Worm (Caenorhabditis elegans): ENCODE data around the gene W09C2.9.
A peak's percentile ranks its signal among the peaks of the same experiment; 100 is the strongest.

Gene W09C2.9

ce11 chrIV:9641925-9642324 is 18.8 kb upstream of the W09C2.9 start, which contains the start of gene del-2:
Gene del-2, minus strand, starts transcription at chrIV:9642025.
- TF ChIP-seq dsc-1 (tag; optimal IDR thresholded peaks at IDR 0.05), result peak; percentile 17
- no peak for TF ChIP-seq snpc-4 (tag; optimal IDR thresholded peaks at IDR 0.05)
- peak; percentile 67 for TF ChIP-seq fkh-8 (tag; optimal IDR thresholded peaks at IDR 0.05)
- TF ChIP-seq nhr-47 (tag; optimal IDR thresholded peaks at IDR 0.05), result peak; percentile 6
- no peak for TF ChIP-seq pag-3 (tag; optimal IDR thresholded peaks at IDR 0.05; ENCODE audit: borderline replicate concordance, insufficient read depth)
- no peak for TF ChIP-seq nhr-71 (tag; optimal IDR thresholded peaks at IDR 0.05)

DNA sequence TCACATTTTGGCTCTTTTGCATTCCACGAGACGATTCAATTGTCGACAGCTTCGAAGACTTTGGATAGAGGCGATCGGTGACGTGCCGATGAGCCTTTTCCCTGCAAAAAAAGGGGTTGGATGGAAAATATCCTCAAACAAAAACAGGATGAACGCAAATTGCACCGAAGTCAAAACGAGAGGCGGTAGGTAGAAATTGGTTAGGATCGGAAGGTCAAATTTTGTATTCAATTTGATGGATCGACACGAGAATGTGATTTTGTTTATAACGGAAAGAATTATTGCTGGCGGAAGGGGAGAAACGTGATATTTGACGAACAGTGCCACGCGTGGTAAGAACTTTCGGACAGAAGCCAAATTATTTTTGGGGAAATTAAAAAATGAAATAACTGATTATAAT is 11.7 kb upstream of the W09C2.9 start, which contains the start of gene mca-1:
Gene mca-1 (minus strand): TSS at position 101 of the 400 bp plus-strand sequence.
- TF ChIP-seq ceh-63 (GFP tag; optimal IDR thresholded peaks at IDR 0.05) (no peak), ceh-8 (GFP tag; optimal IDR thresholded peaks at IDR 0.05) (no peak), zip-4 (GFP tag; optimal IDR thresholded peaks at IDR 0.05) (no peak), fkh-8 (tag; optimal IDR thresholded peaks at IDR 0.05) (no peak), nhr-90 (tag; optimal IDR thresholded peaks at IDR 0.05; ENCODE audit: poor library complexity) (no peak), aly-2 (tag; optimal IDR thresholded peaks at IDR 0.05) (no peak), nhr-71 (tag; optimal IDR thresholded peaks at IDR 0.05) (no peak), nhr-12 (tag; optimal IDR thresholded peaks at IDR 0.05) (no peak), lin-13 (GFP tag; optimal IDR thresholded peaks at IDR 0.05) (no peak)

- TF ChIP-seq nhr-85 (tag) (peak; percentile 73), nhr-90 (tag; optimal IDR thresholded peaks at IDR 0.05; ENCODE audit: poor library complexity) (no peak), unc-86 (tag; optimal IDR thresholded peaks at IDR 0.05) (no peak), ceh-8 (GFP tag; optimal IDR thresholded peaks at IDR 0.05) (no peak), nhr-20 (tag; optimal IDR thresholded peaks at IDR 0.05) (no peak), mep-1 (tag; optimal IDR thresholded peaks at IDR 0.05) (no peak), nhr-28 (tag; optimal IDR thresholded peaks at IDR 0.05) (no peak), vab-15 (tag; optimal IDR thresholded peaks at IDR 0.05) (no peak), hpl-2 (GFP tag; optimal IDR thresholded peaks at IDR 0.05) (no peak), blmp-1 (tag; optimal IDR thresholded peaks at IDR 0.05) (peak; percentile 62)
These were observed 10.7 kb upstream of the W09C2.9 start for ce11 chrIV:9633889-9634288.

ce11 chrIV:9632966-9633494 is 9.9 kb upstream of the W09C2.9 start:
- TF ChIP-seq mdl-1 (tag; optimal IDR thresholded peaks at IDR 0.05) (peak in 1 of 2 experiments; percentile 17), nhr-85 (tag) (peak; percentile 86), blmp-1 (tag; optimal IDR thresholded peaks at IDR 0.05) (peak; percentile 46), lin-35 (GFP tag; optimal IDR thresholded peaks at IDR 0.05) (peak in 1 of 2 experiments; percentile 9), elt-3 (tag; optimal IDR thresholded peaks at IDR 0.05) (peak in 4 of 6 experiments; percentile 53 to 63 (median 56)), elt-2 (tag; optimal IDR thresholded peaks at IDR 0.05) (no peak), vab-15 (tag; optimal IDR thresholded peaks at IDR 0.05) (no peak), lin-14 (GFP tag; optimal IDR thresholded peaks at IDR 0.05) (peak; percentile 43), C16A3.4 (tag; optimal IDR thresholded peaks at IDR 0.05) (no peak), lin-15B (tag; optimal IDR thresholded peaks at IDR 0.05) (no peak), nhr-71 (tag; optimal IDR thresholded peaks at IDR 0.05) (peak; percentile 45), ama-1 (optimal IDR thresholded peaks at IDR 0.05) (no peak)

DNA sequence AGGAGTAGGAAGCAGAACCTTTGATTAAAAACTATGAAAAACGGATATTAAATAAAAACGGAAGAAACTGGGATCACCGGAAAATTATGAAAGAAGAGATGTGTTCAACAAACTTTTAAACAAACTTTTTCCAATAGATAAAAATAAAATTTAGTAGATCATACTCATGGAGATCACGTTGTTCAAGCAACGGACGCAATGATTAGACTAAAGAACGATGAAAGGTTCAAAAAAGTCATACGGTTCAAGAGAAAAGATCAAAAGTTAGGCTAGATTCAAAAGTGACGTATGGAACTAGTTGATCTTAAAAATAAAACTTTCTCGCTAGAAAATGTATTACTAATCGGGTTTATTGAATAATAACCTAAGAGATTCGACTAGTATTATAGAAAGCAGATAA is 8.9 kb upstream of the W09C2.9 start:
- TF ChIP-seq hlh-17 (GFP tag; optimal IDR thresholded peaks at IDR 0.05; ENCODE audit: borderline replicate concordance), result no peak
- no peak for TF ChIP-seq swsn-7 (tag; optimal IDR thresholded peaks at IDR 0.05)
- TF ChIP-seq mep-1 (tag; optimal IDR thresholded peaks at IDR 0.05), result no peak
- peak; percentile 16 for TF ChIP-seq nhr-71 (tag; optimal IDR thresholded peaks at IDR 0.05)
- no peak for TF ChIP-seq irx-1 (tag; optimal IDR thresholded peaks at IDR 0.05)
- peak in 2 of 6 experiments; percentile 39 to 65 for TF ChIP-seq elt-3 (tag; optimal IDR thresholded peaks at IDR 0.05)
- TF ChIP-seq jun-1 (tag; optimal IDR thresholded peaks at IDR 0.05), result no peak
- no peak for TF ChIP-seq lin-35 (GFP tag; optimal IDR thresholded peaks at IDR 0.05)
- TF ChIP-seq sup-37 (GFP tag; optimal IDR thresholded peaks at IDR 0.05), result no peak
- no peak for TF ChIP-seq nhr-11 (tag; optimal IDR thresholded peaks at IDR 0.05)
- TF ChIP-seq blmp-1 (tag; optimal IDR thresholded peaks at IDR 0.05), result peak; percentile 49
- TF ChIP-seq nhr-20 (tag; optimal IDR thresholded peaks at IDR 0.05), result peak; percentile 19
- TF ChIP-seq efl-1 (optimal IDR thresholded peaks at IDR 0.05), result no peak
- no peak for TF ChIP-seq efl-1 (GFP tag; optimal IDR thresholded peaks at IDR 0.05 in 1 of 2)
- no peak for TF ChIP-seq hlh-4 (tag; optimal IDR thresholded peaks at IDR 0.05)
- no peak for TF ChIP-seq ztf-4 (tag; optimal IDR thresholded peaks at IDR 0.05)
- no peak for TF ChIP-seq elt-2 (tag; optimal IDR thresholded peaks at IDR 0.05)
- TF ChIP-seq egl-13 (tag; optimal IDR thresholded peaks at IDR 0.05), result no peak

Measured in whole organism, L1 larva.